Worm (Caenorhabditis elegans) whole organism, young adult: ENCODE data around the gene F57C7.4.

Source experiments
- D2030.7 ChIP-seq: fragments of 200-800 bp; sonication (Bioruptor generic); IDR thresholded peaks from 2 replicates; pipeline ENCODE4 v1.3.6; 2022; ENCODE audit warnings: missing genetic modification reagents, missing genetic modification characterization, missing compliant biosample characterization
- F55B11.4 ChIP-seq: sonication (generic microtip); optimal IDR thresholded peaks from 2 replicates; lab custom pipeline; 2016; ENCODE audit warnings: missing compliant biosample characterization, missing genetic modification characterization, borderline replicate concordance; ENCODE audit not compliant: insufficient read depth

ce11 chrX:10609878-10610277 is 20.5 kb upstream of the F57C7.4 start:
- TF ChIP-seq F55B11.4 (tag; lab: Kevin White, UChicago) (no peak), D2030.7 (no peak)
